Fruit fly (Drosophila melanogaster) whole organism, embryonic: ENCODE data around the gene frtz.

Experiments
- Atf-2 ChIP-seq: fragments of 200-800 bp; sonication (Bioruptor generic); optimal IDR thresholded peaks from 2 replicates; lab custom pipeline; 2016; ENCODE audit warnings: missing biosample characterization, missing genetic modification characterization
- CG10267 ChIP-seq: fragments of 200-800 bp; sonication (Bioruptor generic); optimal IDR thresholded peaks from 2 replicates; lab custom pipeline; 2018; ENCODE audit warnings: missing biosample characterization, mild to moderate bottlenecking, missing genetic modification characterization, moderate library complexity
- CG11085 ChIP-seq: fragments of 200-800 bp; sonication (Bioruptor generic); IDR thresholded peaks from 2 replicates; pipeline ENCODE4 v1.3.6; 2022; ENCODE audit warnings: missing biosample characterization, missing genetic modification characterization
- CG13123 ChIP-seq: fragments of 200-800 bp; sonication (Bioruptor generic); optimal IDR thresholded peaks from 2 replicates; lab custom pipeline; 2016; ENCODE audit warnings: missing biosample characterization, missing genetic modification characterization
- CG13424 ChIP-seq: fragments of 200-800 bp; sonication (Bioruptor generic); optimal IDR thresholded peaks from 2 replicates; lab custom pipeline; 2019; ENCODE audit warnings: missing biosample characterization, mild to moderate bottlenecking, missing genetic modification characterization, moderate library complexity
- CG14014 ChIP-seq: fragments of 200-800 bp; sonication (Bioruptor generic); IDR thresholded peaks from 2 replicates; pipeline ENCODE4 v1.3.6; 2022; ENCODE audit warnings: missing biosample characterization, missing genetic modification characterization
- CG1647 ChIP-seq: fragments of 200-800 bp; sonication (Bioruptor generic); optimal IDR thresholded peaks from 3 replicates; lab custom pipeline; 2016; ENCODE audit warnings: missing biosample characterization, missing genetic modification characterization
- CG17361 ChIP-seq: fragments of 200-800 bp; sonication (Bioruptor generic); IDR thresholded peaks from 3 replicates; pipeline ENCODE4 v1.3.6; 2022; ENCODE audit warnings: missing biosample characterization, missing genetic modification characterization
- CG1792 ChIP-seq: fragments of 200-800 bp; sonication (Bioruptor generic); optimal IDR thresholded peaks from 2 replicates; lab custom pipeline; 2016; ENCODE audit warnings: missing biosample characterization, missing genetic modification characterization
- CG18011 ChIP-seq: fragments of 200-800 bp; sonication (Bioruptor generic); optimal IDR thresholded peaks from 2 replicates; lab custom pipeline; 2017; ENCODE audit warnings: missing biosample characterization, missing genetic modification characterization, mild to moderate bottlenecking, moderate library complexity, missing genotype
- CG2202 ChIP-seq: fragments of 200-800 bp; sonication (Bioruptor generic); optimal IDR thresholded peaks from 2 replicates; lab custom pipeline; 2018; ENCODE audit warnings: missing biosample characterization, mild to moderate bottlenecking, missing genetic modification characterization
- CG31388 ChIP-seq: fragments of 200-800 bp; sonication (Bioruptor generic); optimal IDR thresholded peaks from 2 replicates; lab custom pipeline; 2016; ENCODE audit warnings: missing biosample characterization, missing genetic modification characterization
- CG3163 ChIP-seq: fragments of 200-800 bp; sonication (Bioruptor generic); optimal IDR thresholded peaks from 3 replicates; lab custom pipeline; 2016; ENCODE audit warnings: missing biosample characterization, missing genetic modification characterization
- CG4617 ChIP-seq: fragments of 200-800 bp; sonication (Bioruptor generic); optimal IDR thresholded peaks from 3 replicates; lab custom pipeline; 2016; ENCODE audit warnings: missing biosample characterization, missing genetic modification characterization, borderline replicate concordance
- CG5180 ChIP-seq: fragments of 200-800 bp; sonication (Bioruptor generic); optimal IDR thresholded peaks from 3 replicates; lab custom pipeline; 2017; ENCODE audit warnings: missing biosample characterization, missing genetic modification characterization, mild to moderate bottlenecking, moderate library complexity, missing genetic modification reagents
- CG6765 ChIP-seq: fragments of 200-800 bp; sonication (Bioruptor generic); optimal IDR thresholded peaks from 3 replicates; lab custom pipeline; 2017; ENCODE audit warnings: missing biosample characterization, mild to moderate bottlenecking, missing genetic modification characterization
- CG8359 ChIP-seq: fragments of 200-800 bp; sonication (Bioruptor generic); optimal IDR thresholded peaks from 2 replicates; lab custom pipeline; 2017; ENCODE audit warnings: missing biosample characterization, mild to moderate bottlenecking, missing genetic modification characterization, borderline replicate concordance
- Dad ChIP-seq: fragments of 200-800 bp; sonication (Bioruptor generic); optimal IDR thresholded peaks from 3 replicates; lab custom pipeline; 2016; ENCODE audit warnings: missing biosample characterization, missing genetic modification characterization
- Dip2 ChIP-seq: fragments of 200-800 bp; sonication (Bioruptor generic); IDR thresholded peaks from 2 replicates; pipeline ENCODE4 v1.3.6; 2022; ENCODE audit warnings: missing biosample characterization, missing genetic modification characterization
- Fer1 ChIP-seq: fragments of 200-800 bp; sonication (Bioruptor generic); optimal IDR thresholded peaks from 2 replicates; lab custom pipeline; 2017; ENCODE audit warnings: missing biosample characterization, mild to moderate bottlenecking, missing genetic modification characterization
- Fer2 ChIP-seq: fragments of 200-800 bp; sonication (Bioruptor generic); optimal IDR thresholded peaks from 2 replicates; lab custom pipeline; 2018; ENCODE audit warnings: missing biosample characterization, mild to moderate bottlenecking, missing genetic modification characterization, moderate library complexity
- HLH54F ChIP-seq: fragments of 200-800 bp; sonication (Bioruptor generic); optimal IDR thresholded peaks from 3 replicates; lab custom pipeline; 2016; ENCODE audit warnings: missing biosample characterization, missing genetic modification characterization
- HmgD ChIP-seq: fragments of 200-800 bp; sonication (Bioruptor generic); optimal IDR thresholded peaks from 3 replicates; lab custom pipeline; 2016; ENCODE audit warnings: missing biosample characterization, missing genetic modification characterization
- HmgZ ChIP-seq: fragments of 200-800 bp; sonication (Bioruptor generic); optimal IDR thresholded peaks from 2 replicates; lab custom pipeline; 2018; ENCODE audit warnings: missing biosample characterization, mild to moderate bottlenecking, missing genetic modification characterization
- MBD-R2 ChIP-seq: fragments of 200-800 bp; sonication (Bioruptor generic); IDR thresholded peaks from 2 replicates; pipeline ENCODE4 v1.3.6; 2022; ENCODE audit warnings: missing biosample characterization, missing genetic modification characterization
- Mad ChIP-seq: fragments of 200-800 bp; sonication (Bioruptor generic); optimal IDR thresholded peaks from 2 replicates; lab custom pipeline; 2016; ENCODE audit warnings: missing biosample characterization, missing genetic modification characterization
- Mrtf ChIP-seq: fragments of 200-800 bp; sonication (Bioruptor generic); IDR thresholded peaks from 3 replicates; pipeline ENCODE4 v1.3.6; 2022; ENCODE audit warnings: missing biosample characterization, missing genetic modification characterization
- NC2α ChIP-seq: fragments of 200-800 bp; sonication (Bioruptor generic); optimal IDR thresholded peaks from 2 replicates; lab custom pipeline; 2016; ENCODE audit warnings: missing biosample characterization, missing genetic modification characterization
- NC2β ChIP-seq: fragments of 200-800 bp; sonication (Bioruptor generic); optimal IDR thresholded peaks from 2 replicates; lab custom pipeline; 2016; ENCODE audit warnings: missing biosample characterization, missing genetic modification characterization
- Opbp ChIP-seq: fragments of 200-800 bp; sonication (Bioruptor generic); IDR thresholded peaks from 3 replicates; pipeline ENCODE4 v1.3.6; 2022; ENCODE audit warnings: missing biosample characterization, missing genetic modification characterization; ENCODE audit not compliant: partially characterized antibody
- Rfx ChIP-seq: fragments of 200-800 bp; sonication (Bioruptor generic); IDR thresholded peaks from 2 replicates; pipeline ENCODE4 v1.3.6; 2022; ENCODE audit warnings: missing biosample characterization, missing genetic modification characterization
- Sry-β ChIP-seq: fragments of 200-800 bp; sonication (Bioruptor generic); optimal IDR thresholded peaks from 2 replicates; lab custom pipeline; 2018; ENCODE audit warnings: missing biosample characterization, mild to moderate bottlenecking, missing genetic modification characterization, moderate library complexity
- Sry-δ ChIP-seq: fragments of 200-800 bp; sonication (Bioruptor generic); optimal IDR thresholded peaks from 2 replicates; lab custom pipeline; 2016; ENCODE audit warnings: missing biosample characterization, missing genetic modification characterization
- al ChIP-seq: fragments of 200-800 bp; sonication (Bioruptor generic); IDR thresholded peaks from 2 replicates; pipeline ENCODE4 v1.3.6; 2022; ENCODE audit warnings: missing biosample characterization, missing genetic modification characterization
- ash1 ChIP-seq: fragments of 200-800 bp; sonication (Bioruptor generic); optimal IDR thresholded peaks from 2 replicates; lab custom pipeline; 2018; ENCODE audit warnings: missing biosample characterization, mild to moderate bottlenecking, missing genetic modification characterization
- corto ChIP-seq: fragments of 200-800 bp; sonication (Bioruptor generic); optimal IDR thresholded peaks from 2 replicates; lab custom pipeline; 2016; ENCODE audit warnings: missing biosample characterization, mild to moderate bottlenecking, missing genetic modification characterization, moderate library complexity
- ems ChIP-seq: fragments of 200-800 bp; sonication (Bioruptor generic); optimal IDR thresholded peaks from 3 replicates; lab custom pipeline; 2016; ENCODE audit warnings: missing biosample characterization, missing genetic modification characterization
- esg ChIP-seq: fragments of 200-800 bp; sonication (Bioruptor generic); conservative IDR thresholded peaks from 2 replicates; pipeline ENCODE4 v1.3.6; 2022; ENCODE audit warnings: missing biosample characterization, missing genetic modification characterization
- eve ChIP-seq, 2 experiments: fragments of >200 bp; optimal IDR thresholded peaks; 2 replicates each; lab custom pipeline; 2017; ENCODE audit warnings: missing biosample characterization in 2 of 2, missing genetic modification characterization in 2 of 2
- fd3F ChIP-seq: fragments of 200-800 bp; sonication (Bioruptor generic); optimal IDR thresholded peaks from 2 replicates; lab custom pipeline; 2018; ENCODE audit warnings: missing biosample characterization, mild to moderate bottlenecking, missing genetic modification characterization, moderate library complexity
- fd96Cb ChIP-seq: fragments of 200-800 bp; sonication (Bioruptor generic); optimal IDR thresholded peaks from 2 replicates; lab custom pipeline; 2018; ENCODE audit warnings: missing biosample characterization, mild to moderate bottlenecking, missing genetic modification characterization, moderate library complexity
- h ChIP-seq: fragments of >200 bp; optimal IDR thresholded peaks from 2 replicates; lab custom pipeline; 2017
- hbn ChIP-seq: fragments of 200-800 bp; sonication (Bioruptor generic); IDR thresholded peaks from 2 replicates; pipeline ENCODE4 v1.3.6; 2022; ENCODE audit warnings: missing biosample characterization, missing genetic modification characterization; ENCODE audit not compliant: partially characterized antibody
- kay ChIP-seq: fragments of 200-800 bp; sonication (Bioruptor generic); optimal IDR thresholded peaks from 2 replicates; lab custom pipeline; 2016; ENCODE audit warnings: missing biosample characterization, missing genetic modification characterization
- nau ChIP-seq: fragments of 200-800 bp; sonication (Bioruptor generic); optimal IDR thresholded peaks from 3 replicates; lab custom pipeline; 2017; ENCODE audit warnings: missing biosample characterization, mild to moderate bottlenecking, missing genetic modification characterization, missing genetic modification reagents
- onecut ChIP-seq: fragments of 200-800 bp; sonication (Bioruptor generic); IDR thresholded peaks from 2 replicates; pipeline ENCODE4 v1.3.6; 2022; ENCODE audit warnings: missing biosample characterization, missing genetic modification characterization
- pho ChIP-seq: fragments of 200-800 bp; sonication (Bioruptor generic); optimal IDR thresholded peaks from 2 replicates; lab custom pipeline; 2016; ENCODE audit warnings: missing biosample characterization, missing genetic modification characterization
- pnt ChIP-seq: fragments of 200-800 bp; sonication (Bioruptor generic); optimal IDR thresholded peaks from 3 replicates; lab custom pipeline; 2016; ENCODE audit warnings: missing biosample characterization, missing genetic modification characterization
- slbo ChIP-seq: fragments of 200-800 bp; sonication (Bioruptor generic); IDR thresholded peaks from 2 replicates; pipeline ENCODE4 v1.3.6; 2022; ENCODE audit warnings: missing biosample characterization, missing genetic modification characterization
- zf30C ChIP-seq: fragments of 200-800 bp; sonication (Bioruptor generic); optimal IDR thresholded peaks from 3 replicates; lab custom pipeline; 2018; ENCODE audit warnings: missing biosample characterization, mild to moderate bottlenecking, missing genetic modification characterization
- zfh2 ChIP-seq: fragments of 200-800 bp; sonication (Bioruptor generic); optimal IDR thresholded peaks from 2 replicates; lab custom pipeline; 2016; ENCODE audit warnings: missing biosample characterization, missing genetic modification characterization

The frtz gene

dm6 chr2L:1723135-1723936, 7.7 kb upstream of the frtz start (continued):
- no peak for TF ChIP-seq CG6765 (GFP tag; lab: Kevin White, UChicago)
- no peak; the same call in 2 of the 3 replicates for TF ChIP-seq CG17361
- no peak for TF ChIP-seq CG5180
- no peak for TF ChIP-seq pho
- TF ChIP-seq h (lab: Kevin White, UChicago) = no peak
- TF ChIP-seq esg (GFP tag; lab: Robert Waterston, UW) = no peak
- TF ChIP-seq Sry-β = no peak
- no peak for TF ChIP-seq Sry-δ (GFP tag; lab: Kevin White, UChicago)
- peak; percentile 19; the same call in 1 of the 2 replicates for TF ChIP-seq CG14014 (GFP tag; lab: Robert Waterston, UW)
- TF ChIP-seq Opbp (GFP tag; lab: Robert Waterston, UW) = no peak
- no peak for TF ChIP-seq ems (GFP tag; lab: Kevin White, UChicago)
- TF ChIP-seq MBD-R2 = no peak
- no peak for TF ChIP-seq fd3F (GFP tag; lab: Kevin White, UChicago)
- TF ChIP-seq Atf-2 (GFP tag; lab: Kevin White, UChicago) = no peak
- TF ChIP-seq fd96Cb (tag; lab: Kevin White, UChicago) = no peak
- no peak for TF ChIP-seq CG11085
- TF ChIP-seq pnt (GFP tag; lab: Kevin White, UChicago) = no peak
- no peak for TF ChIP-seq Dip2
- TF ChIP-seq NC2β (GFP tag; lab: Kevin White, UChicago) = no peak
- no peak for TF ChIP-seq HmgD (GFP tag; lab: Kevin White, UChicago)
- no peak for TF ChIP-seq Mrtf (GFP tag; lab: Robert Waterston, UW)
- no peak for TF ChIP-seq nau
- TF ChIP-seq zfh2 (GFP tag; lab: Kevin White, UChicago) = no peak
- TF ChIP-seq zf30C (GFP tag; lab: Kevin White, UChicago) = no peak
- TF ChIP-seq Fer1 (GFP tag; lab: Kevin White, UChicago) = peak; percentile 9
- TF ChIP-seq ash1 (GFP tag; lab: Kevin White, UChicago) = no peak
- TF ChIP-seq CG1792 (GFP tag; lab: Kevin White, UChicago) = no peak
- no peak for TF ChIP-seq kay (GFP tag; lab: Kevin White, UChicago)
- no peak for TF ChIP-seq al
- no peak for TF ChIP-seq CG31388
- TF ChIP-seq CG18011 (GFP tag; lab: Kevin White, UChicago) = no peak
- no peak for TF ChIP-seq HmgZ
- TF ChIP-seq onecut (GFP tag; lab: Robert Waterston, UW) = no peak
- TF ChIP-seq CG2202 (tag; lab: Kevin White, UChicago) = peak; percentile 30
- TF ChIP-seq HLH54F = no peak
- TF ChIP-seq Fer2 (tag; lab: Kevin White, UChicago) = no peak
- TF ChIP-seq slbo (GFP tag; lab: Robert Waterston, UW) = peak; percentile 34; the same call in 1 of the 2 replicates
- no peak for TF ChIP-seq NC2α (GFP tag; lab: Kevin White, UChicago)
- no peak for TF ChIP-seq CG8359 (GFP tag; lab: Kevin White, UChicago)
- no peak for TF ChIP-seq CG10267 (tag; lab: Kevin White, UChicago)
- no peak for TF ChIP-seq corto (GFP tag; lab: Kevin White, UChicago)
- no peak for TF ChIP-seq CG3163 (GFP tag; lab: Kevin White, UChicago)
- no peak for TF ChIP-seq CG1647 (GFP tag; lab: Kevin White, UChicago)
- no peak for TF ChIP-seq CG4617
- TF ChIP-seq eve (GFP tag; optimal IDR thresholded peaks at IDR 0.05; lab: Kevin White, UChicago) = no peak
- TF ChIP-seq Mad (GFP tag; lab: Kevin White, UChicago) = no peak
- no peak for TF ChIP-seq hbn
- TF ChIP-seq CG13123 (GFP tag; lab: Kevin White, UChicago) = no peak
- TF ChIP-seq CG13424 (tag; lab: Kevin White, UChicago) = peak; percentile 14
- peak; percentile 4 for TF ChIP-seq Dad (GFP tag; lab: Kevin White, UChicago)
- TF ChIP-seq Rfx = peak; percentile 40
